Fruit fly (Drosophila melanogaster) whole organism, embryonic: ENCODE results near the gene HemK1.
A peak's percentile ranks its signal among the peaks of the same experiment; 100 is the strongest.

Experiments
- ATbp ChIP-seq: fragments of 200-800 bp; sonication (Bioruptor generic); optimal IDR thresholded peaks from 2 replicates; lab custom pipeline; 2017; ENCODE audit warnings: missing biosample characterization, mild to moderate bottlenecking, missing genetic modification characterization, missing genetic modification reagents
- Bgb ChIP-seq: fragments of 200-800 bp; sonication (Bioruptor generic); IDR thresholded peaks from 2 replicates; pipeline ENCODE4 v1.3.6; 2022; ENCODE audit warnings: missing biosample characterization, missing genetic modification characterization; ENCODE audit not compliant: partially characterized antibody
- CG1024 ChIP-seq: fragments of 200-800 bp; sonication (Bioruptor generic); IDR thresholded peaks from 2 replicates; pipeline ENCODE4 v1.3.6; 2022; ENCODE audit warnings: missing biosample characterization, missing genetic modification characterization
- CG10979 ChIP-seq: fragments of 200-800 bp; sonication (Bioruptor generic); optimal IDR thresholded peaks from 2 replicates; lab custom pipeline; 2018; ENCODE audit warnings: missing biosample characterization, mild to moderate bottlenecking, missing genetic modification characterization, moderate library complexity
- CG11247 ChIP-seq: fragments of 200-800 bp; sonication (Bioruptor generic); IDR thresholded peaks from 2 replicates; pipeline ENCODE4 v1.3.6; 2022; ENCODE audit warnings: missing biosample characterization, missing genetic modification characterization
- CG11398 ChIP-seq: fragments of 200-800 bp; sonication (Bioruptor generic); optimal IDR thresholded peaks from 2 replicates; lab custom pipeline; 2016; ENCODE audit warnings: missing biosample characterization, missing genetic modification characterization
- CG12391 ChIP-seq: fragments of 200-800 bp; sonication (Bioruptor generic); optimal IDR thresholded peaks from 3 replicates; lab custom pipeline; 2018; ENCODE audit warnings: missing biosample characterization, mild to moderate bottlenecking, missing genetic modification characterization, moderate library complexity
- CG12942 ChIP-seq: fragments of 200-800 bp; sonication (Bioruptor generic); optimal IDR thresholded peaks from 3 replicates; lab custom pipeline; 2016; ENCODE audit warnings: missing biosample characterization, missing genetic modification characterization
- CG13123 ChIP-seq: fragments of 200-800 bp; sonication (Bioruptor generic); optimal IDR thresholded peaks from 2 replicates; lab custom pipeline; 2016; ENCODE audit warnings: missing biosample characterization, missing genetic modification characterization
- CG14014 ChIP-seq: fragments of 200-800 bp; sonication (Bioruptor generic); IDR thresholded peaks from 2 replicates; pipeline ENCODE4 v1.3.6; 2022; ENCODE audit warnings: missing biosample characterization, missing genetic modification characterization
- CG14441 ChIP-seq: fragments of 200-800 bp; sonication (Bioruptor generic); IDR thresholded peaks from 2 replicates; pipeline ENCODE4 v1.3.6; 2022; ENCODE audit warnings: missing biosample characterization, missing genetic modification characterization
- CG16863 ChIP-seq: fragments of 200-800 bp; sonication (Bioruptor generic); optimal IDR thresholded peaks from 3 replicates; lab custom pipeline; 2016; ENCODE audit warnings: missing biosample characterization, missing genetic modification characterization
- CG17568 ChIP-seq: fragments of 200-800 bp; sonication (Bioruptor generic); optimal IDR thresholded peaks from 2 replicates; lab custom pipeline; 2018; ENCODE audit warnings: missing biosample characterization, mild to moderate bottlenecking, missing genetic modification characterization, moderate library complexity
- CG2678 ChIP-seq: fragments of 200-800 bp; sonication (Bioruptor generic); optimal IDR thresholded peaks from 3 replicates; lab custom pipeline; 2019; ENCODE audit warnings: missing biosample characterization, mild to moderate bottlenecking, missing genetic modification characterization, moderate library complexity
- CG2712 ChIP-seq: fragments of 200-800 bp; optimal IDR thresholded peaks from 3 replicates; lab custom pipeline; 2019; ENCODE audit warnings: missing biosample characterization, mild to moderate bottlenecking, missing genetic modification characterization, moderate library complexity
- CG2875 ChIP-seq: fragments of 200-800 bp; sonication (Bioruptor generic); optimal IDR thresholded peaks from 2 replicates; lab custom pipeline; 2017; ENCODE audit warnings: missing biosample characterization, mild to moderate bottlenecking, missing genetic modification characterization, missing genetic modification reagents
- CG32767 ChIP-seq: fragments of 200-800 bp; sonication (Bioruptor generic); IDR thresholded peaks from 2 replicates; pipeline ENCODE4 v1.3.6; 2022; ENCODE audit warnings: missing biosample characterization, missing genetic modification characterization
- CG3281 ChIP-seq: fragments of 200-800 bp; sonication (Bioruptor generic); optimal IDR thresholded peaks from 3 replicates; lab custom pipeline; 2017; ENCODE audit warnings: missing biosample characterization, mild to moderate bottlenecking, missing genetic modification characterization
- CG3407 ChIP-seq: fragments of 200-800 bp; sonication (Bioruptor generic); optimal IDR thresholded peaks from 2 replicates; lab custom pipeline; 2018; ENCODE audit warnings: missing biosample characterization, mild to moderate bottlenecking, missing genetic modification characterization
- CG6689 ChIP-seq: fragments of 200-800 bp; sonication (Bioruptor generic); IDR thresholded peaks from 2 replicates; pipeline ENCODE4 v1.3.6; 2022; ENCODE audit warnings: missing biosample characterization, missing genetic modification characterization
- CG9437 ChIP-seq: fragments of 200-800 bp; sonication (Bioruptor generic); optimal IDR thresholded peaks from 2 replicates; lab custom pipeline; 2018; ENCODE audit warnings: missing biosample characterization, mild to moderate bottlenecking, missing genetic modification characterization
- CG9727 ChIP-seq: fragments of 200-800 bp; sonication (Bioruptor generic); optimal IDR thresholded peaks from 3 replicates; lab custom pipeline; 2017; ENCODE audit warnings: missing biosample characterization, mild to moderate bottlenecking, missing genetic modification characterization
- HLH4C ChIP-seq: fragments of 200-800 bp; sonication (Bioruptor generic); IDR thresholded peaks from 3 replicates; pipeline ENCODE4 v1.3.6; 2022; ENCODE audit warnings: missing biosample characterization, missing genetic modification characterization; ENCODE audit not compliant: partially characterized antibody
- Lpt ChIP-seq: fragments of >200 bp; optimal IDR thresholded peaks from 2 replicates; lab custom pipeline; 2018; ENCODE audit warnings: missing biosample characterization, missing genetic modification characterization
- MBD-R2 ChIP-seq: fragments of 200-800 bp; sonication (Bioruptor generic); IDR thresholded peaks from 2 replicates; pipeline ENCODE4 v1.3.6; 2022; ENCODE audit warnings: missing biosample characterization, missing genetic modification characterization
- Neu2 ChIP-seq: fragments of 200-800 bp; sonication (Bioruptor generic); optimal IDR thresholded peaks from 3 replicates; lab custom pipeline; 2016; ENCODE audit warnings: missing biosample characterization, missing genetic modification characterization, borderline replicate concordance
- Spps ChIP-seq: fragments of 200-800 bp; sonication (Bioruptor generic); optimal IDR thresholded peaks from 2 replicates; lab custom pipeline; 2018; ENCODE audit warnings: missing biosample characterization, mild to moderate bottlenecking, missing genetic modification characterization
- Sry-β ChIP-seq: fragments of 200-800 bp; sonication (Bioruptor generic); optimal IDR thresholded peaks from 2 replicates; lab custom pipeline; 2018; ENCODE audit warnings: missing biosample characterization, mild to moderate bottlenecking, missing genetic modification characterization, moderate library complexity
- Xrp1 ChIP-seq: fragments of 200-800 bp; sonication (Bioruptor generic); IDR thresholded peaks from 2 replicates; pipeline ENCODE4 v1.3.6; 2022; ENCODE audit warnings: missing biosample characterization, missing genetic modification characterization
- ac ChIP-seq: fragments of 200-800 bp; sonication (Bioruptor generic); optimal IDR thresholded peaks from 3 replicates; lab custom pipeline; 2017; ENCODE audit warnings: missing biosample characterization, mild to moderate bottlenecking, missing genetic modification characterization
- cad ChIP-seq: fragments of >200 bp; optimal IDR thresholded peaks from 2 replicates; lab custom pipeline; 2017; ENCODE audit warnings: missing biosample characterization, missing genetic modification characterization
- cato ChIP-seq: fragments of 200-800 bp; sonication (Bioruptor generic); optimal IDR thresholded peaks from 2 replicates; lab custom pipeline; 2016; ENCODE audit warnings: missing biosample characterization, missing genetic modification characterization, borderline replicate concordance
- cg ChIP-seq: fragments of 200-800 bp; sonication (Bioruptor generic); optimal IDR thresholded peaks from 3 replicates; lab custom pipeline; 2019; ENCODE audit warnings: missing biosample characterization, mild to moderate bottlenecking, missing genetic modification characterization, moderate library complexity
- dmrt11E ChIP-seq: fragments of 200-800 bp; sonication (Bioruptor generic); optimal IDR thresholded peaks from 3 replicates; lab custom pipeline; 2018; ENCODE audit warnings: missing biosample characterization, mild to moderate bottlenecking, missing genetic modification characterization, moderate library complexity
- dysf ChIP-seq: fragments of 200-800 bp; sonication (Bioruptor generic); IDR thresholded peaks from 3 replicates; pipeline ENCODE4 v1.3.6; 2022; ENCODE audit warnings: missing biosample characterization, missing genetic modification characterization
- fd3F ChIP-seq: fragments of 200-800 bp; sonication (Bioruptor generic); optimal IDR thresholded peaks from 2 replicates; lab custom pipeline; 2018; ENCODE audit warnings: missing biosample characterization, mild to moderate bottlenecking, missing genetic modification characterization, moderate library complexity
- ftz-f1 ChIP-seq: fragments of 200-800 bp; sonication (Bioruptor generic); optimal IDR thresholded peaks from 2 replicates; lab custom pipeline; 2016; ENCODE audit warnings: missing biosample characterization, missing genetic modification characterization
- her ChIP-seq: fragments of 200-800 bp; sonication (Bioruptor generic); optimal IDR thresholded peaks from 2 replicates; lab custom pipeline; 2016; ENCODE audit warnings: missing biosample characterization, missing genetic modification characterization
- inv ChIP-seq: fragments of 200-800 bp; sonication (Bioruptor generic); IDR thresholded peaks from 2 replicates; pipeline ENCODE4 v1.3.6; 2022; ENCODE audit warnings: missing biosample characterization, missing genetic modification characterization; ENCODE audit not compliant: partially characterized antibody
- ken ChIP-seq: fragments of 200-800 bp; sonication (Bioruptor generic); IDR thresholded peaks from 3 replicates; pipeline ENCODE4 v1.3.6; 2022; ENCODE audit warnings: missing biosample characterization, missing genetic modification characterization
- nerfin-1 ChIP-seq: fragments of 200-800 bp; sonication (Bioruptor generic); optimal IDR thresholded peaks from 3 replicates; lab custom pipeline; 2019; ENCODE audit warnings: missing biosample characterization, mild to moderate bottlenecking, missing genetic modification characterization, moderate library complexity
- prd ChIP-seq, 3 experiments: fragments of >200 bp in 2 of 3; fragments of 200-800 bp in 1 of 3; sonication (Bioruptor generic) in 1 of 3; optimal IDR thresholded peaks in 2 of 3; IDR thresholded peaks in 1 of 3; 2 replicates in 2 of 3; 3 replicates in 1 of 3; pipeline versions ENCODE4 v1.3.6 to Lab custom; 2017 to 2022; ENCODE audit warnings: missing biosample characterization in 1 of 3, missing genetic modification characterization in 1 of 3
- psq ChIP-seq: fragments of 200-800 bp; sonication (Bioruptor generic); optimal IDR thresholded peaks from 2 replicates; lab custom pipeline; 2017; ENCODE audit warnings: missing biosample characterization, missing genetic modification characterization
- scrt ChIP-seq: fragments of 200-800 bp; sonication (Bioruptor generic); optimal IDR thresholded peaks from 2 replicates; lab custom pipeline; 2018; ENCODE audit warnings: missing biosample characterization, mild to moderate bottlenecking, missing genetic modification characterization, moderate library complexity
- sens-2 ChIP-seq: fragments of 200-800 bp; sonication (Bioruptor generic); IDR thresholded peaks from 2 replicates; pipeline ENCODE4 v1.3.6; 2022; ENCODE audit warnings: missing biosample characterization, missing genetic modification characterization
- slbo ChIP-seq: fragments of 200-800 bp; sonication (Bioruptor generic); IDR thresholded peaks from 2 replicates; pipeline ENCODE4 v1.3.6; 2022; ENCODE audit warnings: missing biosample characterization, missing genetic modification characterization
- sna ChIP-seq: fragments of 200-800 bp; sonication (Bioruptor generic); IDR thresholded peaks from 2 replicates; pipeline ENCODE4 v1.3.6; 2022; ENCODE audit warnings: missing biosample characterization, missing genetic modification characterization; ENCODE audit not compliant: partially characterized antibody
- stwl ChIP-seq: fragments of 200-800 bp; sonication (Bioruptor generic); optimal IDR thresholded peaks from 3 replicates; lab custom pipeline; 2018; ENCODE audit warnings: missing biosample characterization, mild to moderate bottlenecking, missing genetic modification characterization, moderate library complexity
- vfl ChIP-seq: fragments of 200-800 bp; sonication (Bioruptor generic); optimal IDR thresholded peaks from 2 replicates; lab custom pipeline; 2016; ENCODE audit warnings: missing biosample characterization, missing genetic modification characterization

Gene HemK1

DNA sequence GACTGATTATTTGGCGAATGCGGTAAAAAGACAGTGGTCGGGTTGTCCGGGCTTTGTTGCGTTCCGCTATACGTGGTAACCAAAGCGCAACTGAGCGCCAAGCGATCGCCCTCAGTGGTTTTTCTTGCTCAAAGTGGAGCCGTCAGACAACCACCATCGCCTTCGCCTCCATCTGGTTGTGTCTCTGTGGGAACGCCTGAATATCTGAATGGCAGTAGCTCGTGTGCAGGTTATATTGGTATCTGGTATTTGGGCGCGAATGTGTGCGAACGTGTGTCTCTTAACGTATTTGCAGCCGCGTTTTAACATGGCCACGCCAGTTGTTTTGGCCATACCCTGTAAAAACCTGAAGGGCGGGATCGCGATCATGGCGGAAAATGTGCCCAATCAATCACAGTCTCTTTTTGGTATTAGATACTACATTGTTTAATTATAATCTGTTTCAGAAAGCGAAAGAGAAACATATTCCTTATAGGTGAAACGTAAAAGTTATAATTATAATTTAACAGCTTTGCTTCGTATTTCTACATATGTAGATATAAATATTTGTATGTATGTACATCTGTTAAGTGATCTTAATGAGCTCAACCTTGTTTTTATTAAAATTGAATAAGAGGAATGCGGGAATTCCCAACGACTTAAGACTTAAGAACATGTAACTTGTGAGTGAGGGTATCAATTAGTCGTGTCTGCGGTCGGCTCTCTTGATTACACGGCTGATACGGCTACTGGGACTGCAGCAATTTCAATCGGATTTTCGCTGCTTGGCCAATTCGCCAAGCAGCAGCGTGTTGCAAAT lies 4.7 kb upstream of the HemK1 start (continued):
- TF ChIP-seq ken (GFP tag; lab: Robert Waterston, UW) (no peak), MBD-R2 (GFP tag; lab: Robert Waterston, UW) (no peak), CG2678 (tag; lab: Kevin White, UChicago) (peak; percentile 60), sens-2 (no peak), Spps (tag; lab: Kevin White, UChicago) (no peak), dysf (GFP tag; lab: Robert Waterston, UW) (peak; percentile 20; the same call in 1 of the 3 replicates), inv (GFP tag; lab: Robert Waterston, UW) (no peak), her (GFP tag; lab: Kevin White, UChicago) (no peak), CG3407 (GFP tag; lab: Kevin White, UChicago) (no peak), CG10979 (no peak), Lpt (GFP tag; lab: Kevin White, UChicago) (no peak), cad (GFP tag; lab: Kevin White, UChicago) (no peak), fd3F (GFP tag; lab: Kevin White, UChicago) (peak; percentile 6), CG13123 (no peak), ac (no peak), dmrt11E (tag; lab: Kevin White, UChicago) (no peak), cato (GFP tag; lab: Kevin White, UChicago) (no peak), Sry-β (GFP tag; lab: Kevin White, UChicago) (no peak), CG12391 (tag; lab: Kevin White, UChicago) (peak; percentile 6), vfl (GFP tag; lab: Kevin White, UChicago) (no peak), CG2712 (tag; lab: Kevin White, UChicago) (peak; percentile 35), sna (GFP tag; lab: Robert Waterston, UW) (no peak), CG3281 (GFP tag; lab: Kevin White, UChicago) (no peak), CG11398 (GFP tag; lab: Kevin White, UChicago) (no peak), CG6689 (GFP tag; lab: Robert Waterston, UW) (no peak), ATbp (GFP tag; lab: Kevin White, UChicago) (no peak), CG32767 (GFP tag; lab: Robert Waterston, UW) (no peak), scrt (GFP tag; lab: Kevin White, UChicago) (no peak), slbo (GFP tag; lab: Robert Waterston, UW) (0 out of 2 replicates have a peak, but pooled peaks have one; percentile 8), prd (optimal IDR thresholded peaks at IDR 0.05; lab: Kevin White, UChicago) (no peak), prd (GFP tag; IDR thresholded peaks at IDR 0.05; lab: Robert Waterston, UW) (no peak), cg (peak; percentile 20), CG2875 (GFP tag; lab: Kevin White, UChicago) (no peak), psq (GFP tag; lab: Kevin White, UChicago) (no peak), CG14014 (peak; percentile 22; the same call in 1 of the 2 replicates), CG1024 (GFP tag; lab: Robert Waterston, UW) (no peak), Xrp1 (no peak), CG9437 (GFP tag; lab: Kevin White, UChicago) (no peak), Bgb (GFP tag; lab: Robert Waterston, UW) (peak; percentile 31; the same call in 1 of the 2 replicates), CG16863 (no peak), HLH4C (no peak), CG17568 (GFP tag; lab: Kevin White, UChicago) (no peak), CG11247 (GFP tag; lab: Robert Waterston, UW) (no peak), Neu2 (GFP tag; lab: Kevin White, UChicago) (no peak), stwl (tag; lab: Kevin White, UChicago) (no peak), ftz-f1 (no peak), nerfin-1 (tag; lab: Kevin White, UChicago) (no peak), CG9727 (GFP tag; lab: Kevin White, UChicago) (no peak), CG14441 (GFP tag; lab: Robert Waterston, UW) (no peak), CG12942 (GFP tag; lab: Kevin White, UChicago) (no peak)
